Fruit fly (Drosophila melanogaster) whole organism, embryonic: ENCODE results near the gene Ada2a.
A peak's percentile ranks its signal among the peaks of the same experiment; 100 is the strongest.

Experiments
- BEAF-32 ChIP-seq: fragments of 200-800 bp; sonication (Bioruptor generic); optimal IDR thresholded peaks from 3 replicates; lab custom pipeline; 2017; ENCODE audit warnings: missing biosample characterization, missing genetic modification characterization, mild to moderate bottlenecking, moderate library complexity, missing genetic modification reagents
- CG1024 ChIP-seq: fragments of 200-800 bp; sonication (Bioruptor generic); IDR thresholded peaks from 2 replicates; pipeline ENCODE4 v1.3.6; 2022; ENCODE audit warnings: missing biosample characterization, missing genetic modification characterization
- CG10267 ChIP-seq: fragments of 200-800 bp; sonication (Bioruptor generic); optimal IDR thresholded peaks from 2 replicates; lab custom pipeline; 2018; ENCODE audit warnings: missing biosample characterization, mild to moderate bottlenecking, missing genetic modification characterization, moderate library complexity
- CG12236 ChIP-seq: fragments of 200-800 bp; sonication (Bioruptor generic); optimal IDR thresholded peaks from 2 replicates; lab custom pipeline; 2016; ENCODE audit warnings: missing biosample characterization, missing genetic modification characterization
- CG12391 ChIP-seq: fragments of 200-800 bp; sonication (Bioruptor generic); optimal IDR thresholded peaks from 3 replicates; lab custom pipeline; 2018; ENCODE audit warnings: missing biosample characterization, mild to moderate bottlenecking, missing genetic modification characterization, moderate library complexity
- CG12942 ChIP-seq: fragments of 200-800 bp; sonication (Bioruptor generic); optimal IDR thresholded peaks from 3 replicates; lab custom pipeline; 2016; ENCODE audit warnings: missing biosample characterization, missing genetic modification characterization
- CG15514 ChIP-seq: fragments of 200-800 bp; sonication (Bioruptor generic); optimal IDR thresholded peaks from 3 replicates; lab custom pipeline; 2017; ENCODE audit warnings: missing biosample characterization, missing genetic modification characterization, mild to moderate bottlenecking, moderate library complexity, missing genetic modification reagents
- CG15601 ChIP-seq: fragments of 200-800 bp; sonication (Bioruptor generic); optimal IDR thresholded peaks from 3 replicates; lab custom pipeline; 2019; ENCODE audit warnings: missing biosample characterization, mild to moderate bottlenecking, missing genetic modification characterization, moderate library complexity
- CG17361 ChIP-seq: fragments of 200-800 bp; sonication (Bioruptor generic); IDR thresholded peaks from 3 replicates; pipeline ENCODE4 v1.3.6; 2022; ENCODE audit warnings: missing biosample characterization, missing genetic modification characterization
- CG30431 ChIP-seq: fragments of 200-800 bp; sonication (Bioruptor generic); optimal IDR thresholded peaks from 2 replicates; lab custom pipeline; 2017; ENCODE audit warnings: missing biosample characterization, missing genetic modification characterization
- CG31224 ChIP-seq: fragments of 200-800 bp; sonication (Bioruptor generic); IDR thresholded peaks from 2 replicates; pipeline ENCODE4 v1.3.6; 2022; ENCODE audit warnings: missing biosample characterization, missing genetic modification characterization
- CG32772 ChIP-seq: fragments of 200-800 bp; sonication (Bioruptor generic); IDR thresholded peaks from 2 replicates; pipeline ENCODE4 v1.3.6; 2022; ENCODE audit warnings: missing biosample characterization, missing genetic modification characterization
- CG5953 ChIP-seq: fragments of 200-800 bp; sonication (Bioruptor generic); IDR thresholded peaks from 2 replicates; pipeline ENCODE4 v1.3.6; 2022; ENCODE audit warnings: missing biosample characterization, missing genetic modification characterization
- CG6791 ChIP-seq: fragments of 200-800 bp; sonication (Bioruptor generic); IDR thresholded peaks from 3 replicates; pipeline ENCODE4 v1.3.6; 2022; ENCODE audit warnings: missing biosample characterization, missing genetic modification characterization; ENCODE audit not compliant: partially characterized antibody
- CG7556 ChIP-seq: fragments of 200-800 bp; sonication (Bioruptor generic); optimal IDR thresholded peaks from 2 replicates; lab custom pipeline; 2017; ENCODE audit warnings: missing biosample characterization, mild to moderate bottlenecking, missing genetic modification characterization
- CG7963 ChIP-seq: fragments of 200-800 bp; sonication (Bioruptor generic); IDR thresholded peaks from 3 replicates; pipeline ENCODE4 v1.3.6; 2022; ENCODE audit warnings: missing biosample characterization, missing genetic modification characterization; ENCODE audit not compliant: partially characterized antibody
- CG8281 ChIP-seq: fragments of 200-800 bp; sonication (Bioruptor generic); optimal IDR thresholded peaks from 2 replicates; lab custom pipeline; 2018; ENCODE audit warnings: missing biosample characterization, mild to moderate bottlenecking, missing genetic modification characterization, moderate library complexity
- CG9437 ChIP-seq: fragments of 200-800 bp; sonication (Bioruptor generic); optimal IDR thresholded peaks from 2 replicates; lab custom pipeline; 2018; ENCODE audit warnings: missing biosample characterization, mild to moderate bottlenecking, missing genetic modification characterization
- CG9932 ChIP-seq: fragments of 200-800 bp; sonication (Bioruptor generic); IDR thresholded peaks from 2 replicates; pipeline ENCODE4 v1.3.6; 2022; ENCODE audit warnings: missing biosample characterization, missing genetic modification characterization
- Dll ChIP-seq: fragments of 200-800 bp; sonication (Bioruptor generic); IDR thresholded peaks from 4 replicates; pipeline ENCODE4 v1.3.6; 2022; ENCODE audit warnings: missing biosample characterization, missing genetic modification characterization; ENCODE audit not compliant: partially characterized antibody
- Doc2 ChIP-seq: fragments of 200-800 bp; sonication (Bioruptor generic); IDR thresholded peaks from 2 replicates; pipeline ENCODE4 v1.3.6; 2022; ENCODE audit warnings: missing biosample characterization, missing genetic modification characterization
- E2f1 ChIP-seq: fragments of 200-800 bp; sonication (Bioruptor generic); IDR thresholded peaks from 2 replicates; pipeline ENCODE4 v1.3.6; 2022; ENCODE audit warnings: missing biosample characterization, missing genetic modification characterization
- E2f2 ChIP-seq: fragments of 200-800 bp; sonication (Bioruptor generic); IDR thresholded peaks from 2 replicates; pipeline ENCODE4 v1.3.6; 2022; ENCODE audit warnings: missing biosample characterization, missing genetic modification characterization
- Elba2 ChIP-seq: fragments of 200-800 bp; sonication (Bioruptor generic); optimal IDR thresholded peaks from 3 replicates; lab custom pipeline; 2016; ENCODE audit warnings: missing biosample characterization, missing genetic modification characterization
- HmgZ ChIP-seq: fragments of 200-800 bp; sonication (Bioruptor generic); optimal IDR thresholded peaks from 2 replicates; lab custom pipeline; 2018; ENCODE audit warnings: missing biosample characterization, mild to moderate bottlenecking, missing genetic modification characterization
- Hr51 ChIP-seq, 2 experiments: fragments of 200-800 bp; sonication (Bioruptor generic); optimal IDR thresholded peaks; 2 replicates in 1 of 2; 3 replicates in 1 of 2; lab custom pipeline; 2016 to 2018; ENCODE audit warnings: missing biosample characterization in 2 of 2, missing genetic modification characterization in 2 of 2, mild to moderate bottlenecking in 1 of 2, moderate library complexity in 1 of 2
- Jarid2 ChIP-seq: fragments of 200-800 bp; sonication (Bioruptor generic); optimal IDR thresholded peaks from 3 replicates; lab custom pipeline; 2017; ENCODE audit warnings: mild to moderate bottlenecking, missing biosample characterization, missing genetic modification reagents, missing genetic modification characterization
- NC2β ChIP-seq: fragments of 200-800 bp; sonication (Bioruptor generic); optimal IDR thresholded peaks from 2 replicates; lab custom pipeline; 2016; ENCODE audit warnings: missing biosample characterization, missing genetic modification characterization
- Nf-YB ChIP-seq: fragments of 200-800 bp; sonication (Bioruptor generic); optimal IDR thresholded peaks from 3 replicates; lab custom pipeline; 2019; ENCODE audit warnings: missing biosample characterization, mild to moderate bottlenecking, missing genetic modification characterization, moderate library complexity
- Scr ChIP-seq: fragments of 200-800 bp; sonication (Bioruptor generic); IDR thresholded peaks from 2 replicates; pipeline ENCODE4 v1.3.6; 2022; ENCODE audit warnings: missing biosample characterization, missing genetic modification characterization; ENCODE audit not compliant: partially characterized antibody
- Sin3A ChIP-seq: fragments of >200 bp; optimal IDR thresholded peaks from 2 replicates; lab custom pipeline; 2018
- Xrp1 ChIP-seq: fragments of 200-800 bp; sonication (Bioruptor generic); IDR thresholded peaks from 2 replicates; pipeline ENCODE4 v1.3.6; 2022; ENCODE audit warnings: missing biosample characterization, missing genetic modification characterization
- amos ChIP-seq: fragments of 200-800 bp; sonication (Bioruptor generic); IDR thresholded peaks from 2 replicates; pipeline ENCODE4 v1.3.6; 2022; ENCODE audit warnings: missing biosample characterization, missing genetic modification characterization; ENCODE audit not compliant: partially characterized antibody
- bcd ChIP-seq: fragments of 200-800 bp; sonication (Bioruptor generic); optimal IDR thresholded peaks from 2 replicates; lab custom pipeline; 2017; ENCODE audit warnings: missing biosample characterization, mild to moderate bottlenecking, missing genetic modification characterization
- bsh ChIP-seq, 2 experiments: fragments of 200-800 bp; sonication (Bioruptor generic); optimal IDR thresholded peaks; 2 replicates each; lab custom pipeline; 2017 to 2018; ENCODE audit warnings: mild to moderate bottlenecking in 2 of 2, missing biosample characterization in 2 of 2, missing genetic modification characterization in 2 of 2, moderate library complexity in 1 of 2
- cg ChIP-seq: fragments of 200-800 bp; sonication (Bioruptor generic); optimal IDR thresholded peaks from 3 replicates; lab custom pipeline; 2019; ENCODE audit warnings: missing biosample characterization, mild to moderate bottlenecking, missing genetic modification characterization, moderate library complexity
- croc ChIP-seq: fragments of 200-800 bp; sonication (Bioruptor generic); conservative IDR thresholded peaks from 3 replicates; pipeline ENCODE4 v1.3.6; 2022; ENCODE audit warnings: missing biosample characterization, missing genetic modification characterization
- crp ChIP-seq, 2 experiments: fragments of 200-800 bp; sonication (Bioruptor generic); optimal IDR thresholded peaks; 2 replicates in 1 of 2; 3 replicates in 1 of 2; lab custom pipeline; 2017; ENCODE audit warnings: missing biosample characterization in 2 of 2, missing genetic modification characterization in 2 of 2, mild to moderate bottlenecking in 1 of 2, moderate library complexity in 1 of 2
- dimm ChIP-seq: fragments of 200-800 bp; sonication (Bioruptor generic); IDR thresholded peaks from 2 replicates; pipeline ENCODE4 v1.3.6; 2022; ENCODE audit warnings: missing biosample characterization, missing genetic modification characterization
- grau ChIP-seq: fragments of 200-800 bp; optimal IDR thresholded peaks from 3 replicates; lab custom pipeline; 2019; ENCODE audit warnings: missing biosample characterization, mild to moderate bottlenecking, missing genetic modification characterization, moderate library complexity
- prd ChIP-seq, 3 experiments: fragments of >200 bp in 2 of 3; fragments of 200-800 bp in 1 of 3; sonication (Bioruptor generic) in 1 of 3; optimal IDR thresholded peaks in 2 of 3; IDR thresholded peaks in 1 of 3; 2 replicates in 2 of 3; 3 replicates in 1 of 3; pipeline versions ENCODE4 v1.3.6 to Lab custom; 2017 to 2022; ENCODE audit warnings: missing biosample characterization in 1 of 3, missing genetic modification characterization in 1 of 3
- pum ChIP-seq: fragments of 200-800 bp; sonication (Bioruptor generic); optimal IDR thresholded peaks from 2 replicates; lab custom pipeline; 2016; ENCODE audit warnings: missing biosample characterization, missing genetic modification characterization
- slbo ChIP-seq: fragments of 200-800 bp; sonication (Bioruptor generic); IDR thresholded peaks from 2 replicates; pipeline ENCODE4 v1.3.6; 2022; ENCODE audit warnings: missing biosample characterization, missing genetic modification characterization
- slp2 ChIP-seq: fragments of 200-800 bp; sonication (Bioruptor generic); optimal IDR thresholded peaks from 2 replicates; lab custom pipeline; 2016; ENCODE audit warnings: missing biosample characterization, missing genetic modification characterization
- ttk ChIP-seq: fragments of 200-800 bp; sonication (Bioruptor generic); IDR thresholded peaks from 2 replicates; pipeline ENCODE4 v2.1.2; 2022; ENCODE audit warnings: missing biosample characterization, missing genetic modification characterization
- unpg ChIP-seq: fragments of 200-800 bp; sonication (Bioruptor generic); optimal IDR thresholded peaks from 3 replicates; lab custom pipeline; 2018; ENCODE audit warnings: missing biosample characterization, mild to moderate bottlenecking, missing genetic modification characterization, moderate library complexity
- wor ChIP-seq: fragments of 200-800 bp; sonication (Bioruptor generic); IDR thresholded peaks from 2 replicates; pipeline ENCODE4 v1.3.6; 2022; ENCODE audit warnings: missing biosample characterization, missing genetic modification characterization

Gene Ada2a

DNA sequence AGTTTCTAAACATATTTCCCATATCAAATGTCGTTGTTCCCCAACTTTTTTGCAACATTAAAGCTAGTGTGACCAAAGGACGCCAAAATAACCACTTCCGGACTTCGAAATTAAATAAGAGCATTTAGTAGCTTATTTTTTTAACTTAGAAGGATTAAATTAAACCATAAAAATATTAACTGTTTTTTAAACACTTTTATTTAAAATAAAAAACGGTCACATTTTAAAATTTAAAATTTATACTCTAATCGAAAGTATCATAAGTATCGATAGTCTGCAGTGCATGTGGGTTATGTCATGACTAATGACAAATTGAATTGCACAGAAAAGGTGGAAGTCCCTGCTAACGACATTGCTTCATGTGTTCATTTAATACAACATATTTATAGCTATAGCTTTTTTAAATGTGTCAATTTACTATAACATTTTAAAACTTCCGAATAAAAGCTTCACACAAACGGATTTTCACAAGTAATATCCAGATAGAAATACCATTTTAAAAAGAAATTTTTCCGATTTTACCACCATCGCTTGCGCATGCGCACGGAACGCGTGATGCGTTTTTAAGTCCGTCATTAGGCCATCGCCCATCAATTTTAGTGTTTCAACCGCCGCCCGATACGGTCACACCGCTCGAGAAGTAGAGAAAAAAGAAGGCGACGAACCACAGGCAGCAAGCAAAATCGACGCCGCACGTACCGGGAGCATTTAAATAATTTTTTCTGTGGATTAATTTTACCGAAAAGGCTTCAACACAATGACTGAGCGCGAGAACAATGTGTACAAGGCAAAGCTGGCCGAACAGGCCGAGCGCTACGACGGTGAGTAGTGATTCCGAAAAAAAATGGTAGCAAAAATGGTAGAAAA is 13.0 kb downstream of the Ada2a start, which contains the start of the genes CG7156 and 14-3-3epsilon (continued):
- TF ChIP-seq CG6791 (GFP tag; lab: Robert Waterston, UW) = peak; percentile 52; the same call in 2 of the 3 replicates
- no peak for TF ChIP-seq croc (GFP tag; lab: Robert Waterston, UW)
- peak; percentile 73 for TF ChIP-seq unpg (GFP tag; lab: Kevin White, UChicago)
- peak; percentile 75 for TF ChIP-seq CG10267 (tag; lab: Kevin White, UChicago)
- TF ChIP-seq bsh (GFP tag; optimal IDR thresholded peaks at IDR 0.05; lab: Kevin White, UChicago) = peak in 1 of 2 experiments; percentile 65
- peak; percentile 60 for TF ChIP-seq Xrp1 (GFP tag; lab: Robert Waterston, UW)
- no peak for TF ChIP-seq prd (optimal IDR thresholded peaks at IDR 0.05; lab: Kevin White, UChicago)
- peak; percentile 50; the same call in 1 of the 3 replicates for TF ChIP-seq prd (GFP tag; IDR thresholded peaks at IDR 0.05; lab: Robert Waterston, UW)
- peak; percentile 8 for TF ChIP-seq CG9437
- TF ChIP-seq Hr51 (GFP tag; optimal IDR thresholded peaks at IDR 0.05; lab: Kevin White, UChicago) = no peak
- no peak for TF ChIP-seq Elba2 (GFP tag; lab: Kevin White, UChicago)
- TF ChIP-seq HmgZ = peak; percentile 18
- TF ChIP-seq CG15601 (tag; lab: Kevin White, UChicago) = peak; percentile 71
- no peak for TF ChIP-seq CG31224 (GFP tag; lab: Robert Waterston, UW)
- no peak for TF ChIP-seq CG8281 (tag; lab: Kevin White, UChicago)
- TF ChIP-seq ttk (GFP tag; lab: Robert Waterston, UW) = no peak
- peak; percentile 16 for TF ChIP-seq CG12942
- TF ChIP-seq Jarid2 (GFP tag; lab: Kevin White, UChicago) = peak; percentile 77
- no peak for TF ChIP-seq dimm
- peak; percentile 77 for TF ChIP-seq CG12391 (tag; lab: Kevin White, UChicago)
- TF ChIP-seq cg (GFP tag; lab: Kevin White, UChicago) = no peak
- TF ChIP-seq Dll (GFP tag; lab: Robert Waterston, UW) = peak; percentile 69
- no peak for TF ChIP-seq CG7963 (GFP tag; lab: Robert Waterston, UW)
- peak; percentile 45 for TF ChIP-seq grau (tag; lab: Kevin White, UChicago)
- TF ChIP-seq Doc2 (GFP tag; lab: Robert Waterston, UW) = no peak
- peak; percentile 48 for TF ChIP-seq E2f2 (GFP tag; lab: Robert Waterston, UW)
- TF ChIP-seq CG5953 (GFP tag; lab: Robert Waterston, UW) = no peak
- TF ChIP-seq amos (GFP tag; lab: Robert Waterston, UW) = peak; percentile 64
- TF ChIP-seq NC2β = no peak
- peak; percentile 43 for TF ChIP-seq CG7556 (GFP tag; lab: Kevin White, UChicago)
- TF ChIP-seq slbo (GFP tag; lab: Robert Waterston, UW) = peak; percentile 65
- TF ChIP-seq Sin3A (lab: Kevin White, UChicago) = peak; percentile 98
- no peak for TF ChIP-seq CG30431
- 0 out of 2 replicates have a peak, but pooled peaks have one; percentile 25 for TF ChIP-seq CG32772 (GFP tag; lab: Robert Waterston, UW)
- TF ChIP-seq CG17361 (GFP tag; lab: Robert Waterston, UW) = peak; percentile 73; the same call in 2 of the 3 replicates
- no peak for TF ChIP-seq slp2 (GFP tag; lab: Kevin White, UChicago)
- peak; percentile 4 for TF ChIP-seq pum
- TF ChIP-seq CG15514 (GFP tag; lab: Kevin White, UChicago) = peak; percentile 48
- 0 out of 2 replicates have a peak, but pooled peaks have one; percentile 3 for TF ChIP-seq CG9932 (GFP tag; lab: Robert Waterston, UW)
- TF ChIP-seq Scr (GFP tag; lab: Robert Waterston, UW) = peak; percentile 74
- TF ChIP-seq bcd (GFP tag; lab: Kevin White, UChicago) = peak; percentile 20
- TF ChIP-seq crp (GFP tag; optimal IDR thresholded peaks at IDR 0.05; lab: Kevin White, UChicago) = peak in 1 of 2 experiments; percentile 4
- TF ChIP-seq wor = no peak
- TF ChIP-seq CG1024 (GFP tag; lab: Robert Waterston, UW) = no peak
- TF ChIP-seq Nf-YB = peak; percentile 19
- 0 out of 2 replicates have a peak, but pooled peaks have one; percentile 45 for TF ChIP-seq E2f1 (GFP tag; lab: Robert Waterston, UW)
- TF ChIP-seq CG12236 (GFP tag; lab: Kevin White, UChicago) = peak; percentile 11
- TF ChIP-seq BEAF-32 (GFP tag; lab: Kevin White, UChicago) = peak; percentile 92
